Worm (Caenorhabditis elegans) whole organism, young adult: Measurements from ENCODE around the gene plc-2.
A peak's percentile ranks its signal among the peaks of the same experiment; 100 is the strongest.

Experiments used
- C17E4.6 ChIP-seq: fragments of 200-800 bp; sonication (Bioruptor generic); IDR thresholded peaks from 2 replicates; pipeline ENCODE4 v1.3.6; 2022; ENCODE audit warnings: missing genetic modification reagents, missing genetic modification characterization, missing compliant biosample characterization
- D2030.7 ChIP-seq: fragments of 200-800 bp; sonication (Bioruptor generic); IDR thresholded peaks from 2 replicates; pipeline ENCODE4 v1.3.6; 2022; ENCODE audit warnings: missing genetic modification reagents, missing genetic modification characterization, missing compliant biosample characterization
- F23B12.7 ChIP-seq: sonication (generic microtip); optimal IDR thresholded peaks from 2 replicates; lab custom pipeline; 2017; ENCODE audit warnings: missing genetic modification characterization, mild to moderate bottlenecking, missing compliant biosample characterization, antibody characterized with exemption, moderate library complexity; ENCODE audit not compliant: insufficient read depth
- F33H1.4 ChIP-seq: fragments of 200-800 bp; sonication (Bioruptor generic); IDR thresholded peaks from 2 replicates; pipeline ENCODE4 v1.3.6; 2022; ENCODE audit warnings: missing genetic modification reagents, missing genetic modification characterization, missing compliant biosample characterization
- F52B5.7 ChIP-seq: sonication (generic microtip); optimal IDR thresholded peaks from 2 replicates; lab custom pipeline; 2016; ENCODE audit warnings: mild to moderate bottlenecking, missing genetic modification characterization, missing compliant biosample characterization
- K11D2.4 ChIP-seq: fragments of 200-800 bp; sonication (Bioruptor generic); IDR thresholded peaks from 2 replicates; pipeline ENCODE4 v1.3.6; 2022; ENCODE audit warnings: missing genetic modification reagents, missing genetic modification characterization, missing compliant biosample characterization
- T07F8.4 ChIP-seq: sonication (generic microtip); optimal IDR thresholded peaks from 2 replicates; lab custom pipeline; 2016; ENCODE audit warnings: mild to moderate bottlenecking, missing genetic modification characterization, moderate library complexity, missing compliant biosample characterization
- aptf-3 ChIP-seq: fragments of 200-800 bp; sonication (Bioruptor generic); IDR thresholded peaks from 2 replicates; pipeline ENCODE4 v1.3.6; 2022; ENCODE audit warnings: missing genetic modification characterization, missing compliant biosample characterization
- bed-1 ChIP-seq: fragments of 200-800 bp; sonication (Bioruptor generic); IDR thresholded peaks from 2 replicates; pipeline ENCODE4 v1.3.6; 2022; ENCODE audit warnings: missing genetic modification reagents, missing genetic modification characterization, missing compliant biosample characterization
- cebp-1 ChIP-seq, 2 experiments: fragments of 200-800 bp in 1 of 2; sonication (Bioruptor generic) in 1 of 2; sonication (generic microtip) in 1 of 2; IDR thresholded peaks in 1 of 2; optimal IDR thresholded peaks in 1 of 2; 2 replicates each; pipeline versions ENCODE4 v1.3.6 to Lab custom; 2017 to 2022; ENCODE audit warnings: missing compliant biosample characterization in 2 of 2, missing genetic modification characterization in 2 of 2, mild to moderate bottlenecking in 1 of 2, missing genetic modification reagents in 1 of 2, moderate library complexity in 1 of 2
- cebp-2 ChIP-seq: fragments of 200-800 bp; sonication (Bioruptor generic); IDR thresholded peaks from 2 replicates; pipeline ENCODE4 v1.3.6; 2022; ENCODE audit warnings: missing genetic modification characterization, missing compliant biosample characterization
- ceh-100 ChIP-seq: fragments of 200-800 bp; sonication (Bioruptor generic); IDR thresholded peaks from 2 replicates; pipeline ENCODE4 v1.3.6; 2022; ENCODE audit warnings: missing genetic modification reagents, missing genetic modification characterization, missing compliant biosample characterization
- ceh-27 ChIP-seq: fragments of 200-800 bp; sonication (Bioruptor generic); optimal IDR thresholded peaks from 2 replicates; lab custom pipeline; 2018; ENCODE audit warnings: mild to moderate bottlenecking, missing genetic modification characterization, moderate library complexity, missing compliant biosample characterization
- ceh-58 ChIP-seq: fragments of 200-800 bp; sonication (Bioruptor generic); IDR thresholded peaks from 2 replicates; pipeline ENCODE4 v1.3.6; 2022; ENCODE audit warnings: missing genetic modification characterization, missing compliant biosample characterization
- fkh-3 ChIP-seq: sonication (generic microtip); optimal IDR thresholded peaks from 2 replicates; lab custom pipeline; 2016; ENCODE audit warnings: mild to moderate bottlenecking, missing genetic modification characterization, missing compliant biosample characterization
- hmg-20 ChIP-seq: fragments of 200-800 bp; sonication (Bioruptor generic); IDR thresholded peaks from 2 replicates; pipeline ENCODE4 v1.3.6; 2022; ENCODE audit warnings: missing genetic modification reagents, missing genetic modification characterization, missing compliant biosample characterization
- lin-35 ChIP-seq, 3 experiments: fragments of 150-350 bp in 2 of 3; sonication (generic microtip) in 1 of 3; optimal IDR thresholded peaks; 2 replicates each; lab custom pipeline; 2014 to 2018; ENCODE audit warnings: missing biosample characterization in 3 of 3, missing genetic modification characterization in 3 of 3, missing genetic modification reagents in 3 of 3
- lsl-1 ChIP-seq: fragments of 200-800 bp; sonication (Bioruptor generic); optimal IDR thresholded peaks from 2 replicates; lab custom pipeline; 2018; ENCODE audit warnings: mild to moderate bottlenecking, missing genetic modification characterization, moderate library complexity, missing compliant biosample characterization
- lsy-27 ChIP-seq: sonication (generic microtip); optimal IDR thresholded peaks from 2 replicates; lab custom pipeline; 2017; ENCODE audit warnings: missing genetic modification characterization, mild to moderate bottlenecking, missing compliant biosample characterization, antibody characterized with exemption, missing genotype, borderline replicate concordance; ENCODE audit not compliant: insufficient read depth
- madf-6 ChIP-seq: fragments of 200-800 bp; sonication (Bioruptor generic); IDR thresholded peaks from 2 replicates; pipeline ENCODE4 v1.3.6; 2022; ENCODE audit warnings: missing genetic modification reagents, missing genetic modification characterization, missing compliant biosample characterization
- nfya-2 ChIP-seq: fragments of 200-800 bp; sonication (Bioruptor generic); IDR thresholded peaks from 2 replicates; pipeline ENCODE4 v1.3.6; 2022; ENCODE audit warnings: missing genetic modification reagents, missing genetic modification characterization, missing compliant biosample characterization
- nhr-80 ChIP-seq: sonication (generic microtip); optimal IDR thresholded peaks from 2 replicates; lab custom pipeline; 2016; ENCODE audit warnings: missing genetic modification characterization, missing compliant biosample characterization
- rpc-1 ChIP-seq, 2 experiments: fragments of 150-350 bp in 1 of 2; sonication (generic microtip) in 1 of 2; optimal IDR thresholded peaks; 2 replicates each; lab custom pipeline; 2014 to 2018; ENCODE audit warnings: missing biosample characterization in 1 of 2, missing genetic modification characterization in 1 of 2, missing genetic modification reagents in 1 of 2, missing genotype in 1 of 2
- sptf-2 ChIP-seq: fragments of 200-800 bp; sonication (Bioruptor generic); optimal IDR thresholded peaks from 2 replicates; lab custom pipeline; 2018; ENCODE audit warnings: mild to moderate bottlenecking, missing genetic modification characterization, missing compliant biosample characterization
- tbp1 ChIP-seq: fragments of 200-800 bp; sonication (Bioruptor generic); optimal IDR thresholded peaks from 2 replicates; lab custom pipeline; 2018; ENCODE audit warnings: mild to moderate bottlenecking, missing genetic modification characterization, missing compliant biosample characterization
- tlf-1 ChIP-seq: fragments of 200-800 bp; sonication (Bioruptor generic); optimal IDR thresholded peaks from 2 replicates; lab custom pipeline; 2018; ENCODE audit warnings: mild to moderate bottlenecking, missing genetic modification characterization, missing compliant biosample characterization
- unc-130 ChIP-seq: sonication (generic microtip); optimal IDR thresholded peaks from 2 replicates; lab custom pipeline; 2016; ENCODE audit warnings: missing genetic modification reagents, missing genetic modification characterization, missing compliant biosample characterization
- ztf-6 ChIP-seq: fragments of 200-800 bp; sonication (Bioruptor generic); IDR thresholded peaks from 2 replicates; pipeline ENCODE4 v1.3.6; 2022; ENCODE audit warnings: missing genetic modification reagents, missing genetic modification characterization, missing compliant biosample characterization

The plc-2 gene

ce11 chrV:15162697-15163096 lies 29.7 kb upstream of the plc-2 start, which contains the start of gene srz-11 (continued):
- TF ChIP-seq F33H1.4 (GFP tag; lab: Robert Waterston, UW) (no peak), tbp1 (GFP tag; lab: Kevin White, UChicago) (no peak), tlf-1 (GFP tag; lab: Kevin White, UChicago) (no peak)
- TF ChIP-seq, all 124 proteins: peak for 0

- TF ChIP-seq rpc-1 (optimal IDR thresholded peaks at IDR 0.05; lab: Kevin White, UChicago) (no peak), rpc-1 (tag; optimal IDR thresholded peaks at IDR 0.05; lab: Kevin White, UChicago) (no peak), nhr-80 (no peak), ceh-27 (GFP tag; lab: Kevin White, UChicago) (no peak), ztf-6 (GFP tag; lab: Robert Waterston, UW) (no peak)
These were observed 16.9 kb upstream of the plc-2 start, which contains the start of gene clec-47 for ce11 chrV:15175459-15175858. Gene clec-47 (plus strand): TSS chrV:15175759.

ce11 chrV:15179757-15180156 lies 12.6 kb upstream of the plc-2 start, which contains the start of gene T09F5.10:
Gene T09F5.10 (plus strand): TSS chrV:15180057.
- TF ChIP-seq C17E4.6 (no peak), madf-6 (GFP tag; lab: Robert Waterston, UW) (no peak)

- TF ChIP-seq ceh-58: no peak
- TF ChIP-seq F52B5.7 (tag; lab: Kevin White, UChicago): no peak
- TF ChIP-seq ceh-100 (GFP tag; lab: Robert Waterston, UW): no peak
- TF ChIP-seq hmg-20 (GFP tag; lab: Robert Waterston, UW): no peak
- no peak for TF ChIP-seq cebp-1 (GFP tag; IDR thresholded peaks at IDR 0.05; lab: Robert Waterston, UW)
- no peak for TF ChIP-seq cebp-1 (tag; optimal IDR thresholded peaks at IDR 0.05; lab: Kevin White, UChicago)
- TF ChIP-seq lin-35 (GFP tag; optimal IDR thresholded peaks at IDR 0.05; lab: Kevin White, UChicago): no peak
- no peak for TF ChIP-seq lsy-27 (tag; lab: Kevin White, UChicago)
- no peak for TF ChIP-seq K11D2.4 (GFP tag; lab: Robert Waterston, UW)
- no peak for TF ChIP-seq F23B12.7
- TF ChIP-seq nfya-2: no peak
- TF ChIP-seq cebp-2: no peak
- TF ChIP-seq bed-1 (GFP tag; lab: Robert Waterston, UW): no peak
- TF ChIP-seq D2030.7 (GFP tag; lab: Robert Waterston, UW): no peak
- TF ChIP-seq aptf-3: no peak
These were observed 10.5 kb upstream of the plc-2 start for ce11 chrV:15181899-15182298.

ce11 chrV:15182407-15182806 lies 10.0 kb upstream of the plc-2 start, which contains the start of gene fbxa-84:
Gene fbxa-84 (plus strand): TSS chrV:15182440.
- TF ChIP-seq lsl-1 (GFP tag; lab: Kevin White, UChicago): no peak
- no peak for TF ChIP-seq sptf-2 (GFP tag; lab: Kevin White, UChicago)
- no peak for TF ChIP-seq unc-130
- TF ChIP-seq nhr-80: peak; percentile 50
- no peak for TF ChIP-seq fkh-3 (tag; lab: Kevin White, UChicago)
- TF ChIP-seq T07F8.4 (tag; lab: Kevin White, UChicago): no peak
